Fruit fly (Drosophila melanogaster): Measurements from ENCODE around the gene whe.

The whe gene

dm6 chrX:21402672-21403071 is at the start of gene whe:
Gene whe (minus strand): TSS chrX:21402772.
- TF ChIP-seq CTCF (optimal IDR thresholded peaks at IDR 0.05) (no peak), CG8478 (optimal IDR thresholded peaks at IDR 0.05) (no peak)

- TF ChIP-seq CTCF (optimal IDR thresholded peaks at IDR 0.05): no peak
- no peak for TF ChIP-seq CG8478 (optimal IDR thresholded peaks at IDR 0.05)
Observed at dm6 chrX:21440687-21441086, 38.1 kb upstream of the whe start.

dm6 chrX:21429156-21429555 is 26.6 kb upstream of the whe start, which contains the start of gene CG10918:
Gene CG10918 (minus strand): TSS chrX:21429256.
- TF ChIP-seq CG8478 (optimal IDR thresholded peaks at IDR 0.05): no peak
- TF ChIP-seq CTCF (optimal IDR thresholded peaks at IDR 0.05): no peak

- TF ChIP-seq CG8478 (optimal IDR thresholded peaks at IDR 0.05) (no peak), CTCF (optimal IDR thresholded peaks at IDR 0.05) (no peak)
Observed at dm6 chrX:21396860-21397459, 5.6 kb downstream of the whe start, which contains the start of gene lcs. Gene lcs (minus strand): TSS chrX:21397316.

dm6 chrX:21388734-21389133 is 13.8 kb downstream of the whe start, which contains the start of gene mst:
Gene mst (plus strand): TSS chrX:21388977.
- TF ChIP-seq CTCF (optimal IDR thresholded peaks at IDR 0.05) (no peak), CG8478 (optimal IDR thresholded peaks at IDR 0.05) (no peak)

- no peak for TF ChIP-seq CG8478 (optimal IDR thresholded peaks at IDR 0.05)
- no peak for TF ChIP-seq CTCF (optimal IDR thresholded peaks at IDR 0.05)
Observed at dm6 chrX:21387695-21388094, 14.9 kb downstream of the whe start, which contains the start of gene Ddx56. Gene Ddx56 (minus strand): TSS chrX:21387946.

- no peak for TF ChIP-seq CTCF (optimal IDR thresholded peaks at IDR 0.05)
- TF ChIP-seq CG8478 (optimal IDR thresholded peaks at IDR 0.05): no peak
Observed at dm6 chrX:21378344-21378882, 24.2 kb downstream of the whe start.

dm6 chrX:21375595-21376047 is 27.0 kb downstream of the whe start:
- TF ChIP-seq CG8478 (optimal IDR thresholded peaks at IDR 0.05) (no peak), CTCF (optimal IDR thresholded peaks at IDR 0.05) (no peak)

dm6 chrX:21373659-21374426 is 28.7 kb downstream of the whe start, which contains the start of gene slgA:
Gene slgA (plus strand): TSS chrX:21374002.
- TF ChIP-seq CTCF (optimal IDR thresholded peaks at IDR 0.05) (no peak), CG8478 (optimal IDR thresholded peaks at IDR 0.05) (no peak)

- TF ChIP-seq CG8478 (optimal IDR thresholded peaks at IDR 0.05) (no peak), CTCF (optimal IDR thresholded peaks at IDR 0.05) (no peak)
Observed at dm6 chrX:21369149-21369988, 33.2 kb downstream of the whe start.

- TF ChIP-seq CG8478 (optimal IDR thresholded peaks at IDR 0.05) (no peak), CTCF (optimal IDR thresholded peaks at IDR 0.05) (no peak)
Observed at dm6 chrX:21368410-21368918, 34.1 kb downstream of the whe start.

dm6 chrX:21367363-21368072 is 35.1 kb downstream of the whe start:
- TF ChIP-seq CTCF (optimal IDR thresholded peaks at IDR 0.05) (no peak), CG8478 (optimal IDR thresholded peaks at IDR 0.05) (no peak)

dm6 chrX:21366311-21366990 is 36.1 kb downstream of the whe start:
- TF ChIP-seq CTCF (optimal IDR thresholded peaks at IDR 0.05) (no peak), CG8478 (optimal IDR thresholded peaks at IDR 0.05) (no peak)
